Worm (Caenorhabditis elegans) whole organism, L4/young adult: ENCODE data around the gene D1086.1.
"Not testable (repeated sequence)": the region's sequence is repeated elsewhere in the genome, so short reads cannot be mapped to it uniquely, and the experiment has no call there.

ENCODE experiments used
- W03F9.2 ChIP-seq: fragments of 150-350 bp; optimal IDR thresholded peaks from 2 replicates; lab custom pipeline; 2014; ENCODE audit warnings: missing biosample characterization, missing genetic modification characterization
- dao-5 ChIP-seq: sonication (generic microtip); optimal IDR thresholded peaks from 2 replicates; lab custom pipeline; 2016; ENCODE audit warnings: missing genotype, missing genetic modification characterization, moderate library complexity, missing compliant biosample characterization
- him-1 ChIP-seq: sonication (generic microtip); optimal IDR thresholded peaks from 2 replicates; lab custom pipeline; 2016; ENCODE audit warnings: missing genotype, missing genetic modification reagents, missing genetic modification characterization, missing compliant biosample characterization

Gene D1086.1

ce11 chrV:14098519-14098918 lies at the start of gene D1086.1, which contains the start of gene D1086.2:
TSS of gene D1086.1 (plus strand) at chrV:14098858.
TSS of gene D1086.2 (minus strand) at chrV:14098668.
- TF ChIP-seq W03F9.2 (tag; lab: Kevin White, UChicago) = no peak
- TF ChIP-seq him-1 (tag; lab: Kevin White, UChicago) = no peak
- TF ChIP-seq dao-5 = no peak

DNA sequence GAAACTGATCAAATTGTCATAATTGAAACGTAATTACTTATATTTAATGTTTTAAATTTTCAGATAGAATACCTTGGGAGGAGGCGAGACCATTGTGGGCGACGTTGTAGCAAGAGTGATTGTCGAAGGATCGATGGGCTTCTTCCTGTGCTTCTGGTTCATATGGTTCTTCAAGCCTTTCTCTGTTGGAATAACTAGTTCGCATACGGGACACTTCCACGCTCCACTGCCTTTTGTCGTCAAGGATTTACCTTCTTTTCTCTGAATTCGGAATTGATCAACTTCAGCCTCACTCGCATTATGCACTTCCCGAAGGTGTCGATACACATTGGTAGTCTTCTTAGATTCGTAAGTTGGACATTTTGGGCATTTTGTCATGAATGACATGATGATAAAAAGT lies 49.4 kb upstream of the D1086.1 start, which contains the start of gene F58D12.1:
Gene F58D12.1, plus strand, starts transcription at position 301 of the 400 bp plus-strand sequence.
- TF ChIP-seq him-1 (tag; lab: Kevin White, UChicago); W03F9.2 (tag; lab: Kevin White, UChicago); dao-5: not testable (repeated sequence)

DNA sequence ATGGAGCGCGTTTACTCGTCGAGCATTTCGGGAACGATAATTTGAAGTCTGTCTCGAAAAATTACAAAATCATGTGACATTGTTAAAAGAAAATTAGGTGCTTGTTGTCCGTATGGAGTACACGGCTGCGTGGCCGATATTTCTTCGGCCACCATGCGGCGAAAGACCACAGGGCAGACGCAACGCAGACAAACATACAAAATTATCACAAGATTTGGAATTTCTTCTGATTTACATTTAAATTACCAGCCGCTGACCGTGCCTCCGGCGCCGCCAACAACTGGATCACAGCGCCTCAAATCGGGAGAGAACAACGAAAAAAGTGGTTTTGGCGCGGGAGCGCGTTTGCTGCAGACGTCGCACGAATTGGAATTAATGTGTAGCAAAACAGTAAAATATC lies 43.6 kb upstream of the D1086.1 start:
- TF ChIP-seq W03F9.2 (tag; lab: Kevin White, UChicago) (peak; percentile 71), him-1 (tag; lab: Kevin White, UChicago) (peak; percentile 65)

- TF ChIP-seq W03F9.2 (tag; lab: Kevin White, UChicago) (no peak), dao-5 (no peak), him-1 (tag; lab: Kevin White, UChicago) (no peak)
Observed at ce11 chrV:14057540-14057939, 41.1 kb upstream of the D1086.1 start, which contains the start of gene F58D12.3. TSS of gene F58D12.3 (plus strand) at chrV:14057840.

DNA sequence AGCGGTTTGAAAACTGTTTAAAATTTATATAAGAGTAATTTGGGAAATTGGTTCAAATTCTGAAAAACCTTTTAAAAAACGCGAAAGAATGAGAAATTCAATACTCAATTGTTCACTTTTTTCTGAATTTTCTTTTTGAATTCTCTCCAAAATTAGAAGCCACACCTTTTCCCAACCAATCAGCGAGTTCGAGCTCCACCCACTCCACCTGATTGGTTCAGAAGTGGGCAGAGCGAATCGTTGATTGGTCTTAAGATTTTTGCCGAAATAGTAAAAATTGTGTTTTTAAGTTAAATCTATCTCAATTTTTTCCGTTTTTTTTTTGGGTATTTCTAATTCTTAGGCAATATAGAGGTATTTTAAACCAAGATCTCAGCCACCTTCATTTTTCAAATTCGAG lies 34.7 kb upstream of the D1086.1 start:
- TF ChIP-seq dao-5 (no peak), W03F9.2 (tag; lab: Kevin White, UChicago) (no peak), him-1 (tag; lab: Kevin White, UChicago) (no peak)

ce11 chrV:14064422-14064821 lies 34.2 kb upstream of the D1086.1 start, which contains the start of gene D1086.21:
TSS of gene D1086.21 (plus strand) at chrV:14064722.
- TF ChIP-seq dao-5 (no peak), W03F9.2 (tag; lab: Kevin White, UChicago) (no peak), him-1 (tag; lab: Kevin White, UChicago) (no peak)

- TF ChIP-seq W03F9.2 (tag; lab: Kevin White, UChicago) (no peak), dao-5 (no peak), him-1 (tag; lab: Kevin White, UChicago) (no peak)
Observed at ce11 chrV:14067816-14068296, 30.8 kb upstream of the D1086.1 start, which contains the start of gene D1086.17. TSS of gene D1086.17 (plus strand) at chrV:14067866.

- no peak for TF ChIP-seq him-1 (tag; lab: Kevin White, UChicago)
- no peak for TF ChIP-seq W03F9.2 (tag; lab: Kevin White, UChicago)
- no peak for TF ChIP-seq dao-5
Observed at ce11 chrV:14069899-14070298, 28.8 kb upstream of the D1086.1 start.

- TF ChIP-seq W03F9.2 (tag; lab: Kevin White, UChicago) (no peak), him-1 (tag; lab: Kevin White, UChicago) (no peak), dao-5 (no peak)
Observed at ce11 chrV:14074160-14074559, 24.5 kb upstream of the D1086.1 start, which contains the start of gene D1086.11. TSS of gene D1086.11 (plus strand) at chrV:14074460.

DNA sequence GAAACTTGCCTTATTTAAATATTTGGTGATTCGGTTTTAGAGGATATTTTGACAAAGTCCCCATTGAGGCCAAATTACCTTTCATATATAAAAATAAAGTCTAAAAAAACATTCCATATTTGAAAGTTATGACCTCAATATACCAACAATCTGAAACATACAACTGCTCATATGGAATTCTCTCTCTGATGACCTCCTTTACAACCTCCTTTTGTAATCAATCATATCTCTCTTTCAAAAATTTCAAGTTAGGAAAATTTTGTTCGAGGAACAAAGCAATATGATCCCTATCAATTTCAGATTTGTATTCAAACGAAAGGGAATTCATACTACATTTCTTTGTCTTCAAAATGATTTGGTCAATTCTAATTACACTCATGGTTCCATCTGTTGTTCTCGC lies 19.2 kb upstream of the D1086.1 start, which contains the start of gene D1086.6:
Gene D1086.6, plus strand, starts transcription at position 301 of the 400 bp plus-strand sequence.
- TF ChIP-seq dao-5 (no peak), W03F9.2 (tag; lab: Kevin White, UChicago) (no peak), him-1 (tag; lab: Kevin White, UChicago) (no peak)

- TF ChIP-seq him-1 (tag; lab: Kevin White, UChicago) (no peak), dao-5 (no peak)
Observed at ce11 chrV:14082453-14082852, 16.2 kb upstream of the D1086.1 start, which contains the start of gene D1086.10. TSS of gene D1086.10 (plus strand) at chrV:14082753.

DNA sequence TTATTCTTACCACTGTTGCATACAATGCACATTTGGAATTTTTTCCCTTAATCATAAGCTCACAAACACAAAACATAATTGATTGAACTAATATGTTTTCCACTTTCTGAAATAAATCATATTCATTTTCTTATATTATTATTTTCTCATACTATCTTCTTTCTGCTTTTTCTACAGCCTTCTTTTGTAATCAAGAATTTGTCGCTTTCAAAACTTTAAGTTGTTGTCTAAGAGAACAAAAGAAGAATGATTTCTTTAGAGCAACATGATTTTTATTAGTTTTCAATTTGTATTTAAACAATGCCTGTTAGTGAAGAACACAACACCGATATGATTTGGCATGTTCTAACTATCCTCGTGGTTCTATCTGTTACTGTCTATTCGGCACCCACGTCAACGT lies 14.7 kb upstream of the D1086.1 start, which contains the start of gene D1086.7:
Gene D1086.7, plus strand, starts transcription at position 301 of the 400 bp plus-strand sequence.
- TF ChIP-seq him-1 (tag; lab: Kevin White, UChicago) (no peak), W03F9.2 (tag; lab: Kevin White, UChicago) (no peak), dao-5 (no peak)

ce11 chrV:14085589-14085988 lies 13.1 kb upstream of the D1086.1 start, which contains the start of gene D1086.18:
TSS of gene D1086.18 (plus strand) at chrV:14085889.
- TF ChIP-seq W03F9.2 (tag; lab: Kevin White, UChicago) (no peak), him-1 (tag; lab: Kevin White, UChicago) (no peak), dao-5 (no peak)

DNA sequence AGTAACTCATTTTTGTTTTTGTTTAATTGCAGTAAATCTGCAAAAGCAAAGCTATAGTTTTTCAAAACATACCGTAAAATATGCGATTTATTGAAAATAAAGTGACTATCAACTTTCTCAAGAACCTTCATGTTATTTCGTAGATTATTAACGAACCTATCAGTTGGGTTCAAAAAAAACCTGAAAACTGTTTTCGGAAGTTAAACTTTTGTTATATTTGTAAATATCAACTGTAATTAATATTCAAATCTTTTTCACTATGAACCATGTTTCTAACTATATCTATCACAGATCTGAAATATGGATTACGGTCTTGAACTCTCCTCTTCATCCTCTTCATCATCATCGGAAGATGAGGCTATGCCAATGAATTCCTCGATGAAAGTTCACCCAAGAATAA lies 10.6 kb upstream of the D1086.1 start, which contains the start of gene D1086.19:
Gene D1086.19, plus strand, starts transcription at position 301 of the 400 bp plus-strand sequence.
- no peak for TF ChIP-seq him-1 (tag; lab: Kevin White, UChicago)
- no peak for TF ChIP-seq W03F9.2 (tag; lab: Kevin White, UChicago)
